Worm (Caenorhabditis elegans) whole organism, midembryonic: ENCODE results near the gene scp-1.

ENCODE experiments used
- cog-1 ChIP-seq: sonication (generic microtip); optimal IDR thresholded peaks from 2 replicates; lab custom pipeline; 2016; ENCODE audit warnings: missing genetic modification characterization, missing compliant biosample characterization
- flt-1 ChIP-seq: fragments of 200-800 bp; sonication (Bioruptor generic); IDR thresholded peaks from 2 replicates; pipeline ENCODE4 v1.3.6; 2022; ENCODE audit warnings: missing genetic modification characterization, missing compliant biosample characterization
- klf-2 ChIP-seq: fragments of 200-800 bp; sonication (Bioruptor generic); conservative IDR thresholded peaks from 2 replicates; pipeline ENCODE4 v1.3.6; 2022; ENCODE audit warnings: missing genetic modification reagents, missing genetic modification characterization, missing compliant biosample characterization
- med-1 ChIP-seq: sonication (generic microtip); optimal IDR thresholded peaks from 2 replicates; lab custom pipeline; 2017; ENCODE audit warnings: missing genetic modification characterization, mild to moderate bottlenecking, missing compliant biosample characterization, antibody characterized with exemption, missing genetic modification reagents; ENCODE audit not compliant: insufficient read depth
- ref-1 ChIP-seq: fragments of 200-800 bp; sonication (Bioruptor generic); conservative IDR thresholded peaks from 2 replicates; pipeline ENCODE4 v1.3.6; 2022; ENCODE audit warnings: missing genetic modification reagents, missing genetic modification characterization, missing compliant biosample characterization
- tab-1 ChIP-seq: fragments of 200-800 bp; sonication (Bioruptor generic); IDR thresholded peaks from 2 replicates; pipeline ENCODE4 v1.3.6; 2022; ENCODE audit warnings: missing genetic modification characterization, missing compliant biosample characterization
- ztf-23 ChIP-seq: fragments of 200-800 bp; sonication (Bioruptor generic); IDR thresholded peaks from 2 replicates; pipeline ENCODE4 v1.3.6; 2022; ENCODE audit warnings: missing genetic modification reagents, missing genetic modification characterization, missing compliant biosample characterization
- ztf-29 ChIP-seq: fragments of 200-800 bp; sonication (Bioruptor generic); IDR thresholded peaks from 2 replicates; pipeline ENCODE4 v1.3.6; 2022; ENCODE audit warnings: missing genetic modification reagents, missing genetic modification characterization, missing compliant biosample characterization

DNA sequence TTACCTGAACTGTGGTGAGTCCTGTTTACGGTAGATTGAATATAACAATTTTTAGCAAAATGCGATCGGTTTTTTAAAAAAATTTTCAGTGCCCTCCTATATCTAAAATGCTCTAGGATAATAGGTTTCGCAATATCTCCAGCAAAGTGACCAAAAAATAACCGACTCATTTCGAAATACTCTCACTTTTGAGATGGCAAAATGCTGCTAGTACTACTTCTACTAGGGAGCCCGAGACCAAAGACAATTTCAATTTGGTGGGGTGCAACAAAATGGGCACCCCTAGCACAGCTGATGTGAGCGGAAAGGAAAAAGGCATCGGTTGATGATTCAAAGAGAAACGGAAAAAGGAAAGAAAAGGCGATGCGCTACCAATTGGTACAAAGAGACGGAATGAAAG lies 30.3 kb upstream of the scp-1 start:
- no peak for TF ChIP-seq tab-1 (GFP tag; lab: Robert Waterston, UW)
- no peak for TF ChIP-seq ztf-29 (GFP tag; lab: Robert Waterston, UW)
- TF ChIP-seq flt-1 (GFP tag; lab: Robert Waterston, UW), result 0 out of 2 replicates have a peak, but pooled peaks have one; percentile 52
- TF ChIP-seq ztf-23, result no peak
- no peak for TF ChIP-seq med-1 (GFP tag; lab: Kevin White, UChicago)
- no peak for TF ChIP-seq klf-2 (GFP tag; lab: Robert Waterston, UW)
- no peak for TF ChIP-seq cog-1 (tag; lab: Kevin White, UChicago)
- TF ChIP-seq ref-1 (GFP tag; lab: Robert Waterston, UW), result no peak
